Fruit fly (Drosophila melanogaster): ENCODE results near the gene CG10834.

CG10834 gene

dm6 chr2L:22107204-22107603, at the start of gene CG10834:
Gene CG10834, minus strand, starts transcription at chr2L:22107304.
- TF ChIP-seq Blimp-1 (GFP tag; optimal IDR thresholded peaks at IDR 0.05) (no peak), lz (GFP tag; optimal IDR thresholded peaks at IDR 0.05) (no peak), Sox14 (GFP tag; optimal IDR thresholded peaks at IDR 0.05) (no peak), CG8632 (GFP tag; optimal IDR thresholded peaks at IDR 0.05) (no peak), Gug (GFP tag; IDR thresholded peaks at IDR 0.05) (no peak), CG34406 (GFP tag; optimal IDR thresholded peaks at IDR 0.05) (no peak), spab (GFP tag; optimal IDR thresholded peaks at IDR 0.05) (no peak), CG1621 (tag; optimal IDR thresholded peaks at IDR 0.05) (no peak)

dm6 chr2L:22153246-22153645, 46.1 kb upstream of the CG10834 start:
- TF ChIP-seq CG10631 (GFP tag; optimal IDR thresholded peaks at IDR 0.05) (no peak), esn (GFP tag; optimal IDR thresholded peaks at IDR 0.05) (no peak), vri (GFP tag; optimal IDR thresholded peaks at IDR 0.05) (no peak), Blimp-1 (GFP tag; optimal IDR thresholded peaks at IDR 0.05) (no peak), CG34406 (GFP tag; optimal IDR thresholded peaks at IDR 0.05) (no peak), lz (GFP tag; optimal IDR thresholded peaks at IDR 0.05) (no peak), CG6854 (GFP tag; optimal IDR thresholded peaks at IDR 0.05) (no peak), achi (GFP tag; optimal IDR thresholded peaks at IDR 0.05) (no peak), Sox15 (GFP tag; optimal IDR thresholded peaks at IDR 0.05) (no peak), CG6276 (GFP tag; optimal IDR thresholded peaks at IDR 0.05) (no peak), CG3919 (GFP tag; optimal IDR thresholded peaks at IDR 0.05) (no peak), fkh (GFP tag; optimal IDR thresholded peaks at IDR 0.05) (no peak), Lpt (GFP tag; optimal IDR thresholded peaks at IDR 0.05) (no peak), CG8119 (GFP tag; IDR thresholded peaks at IDR 0.05) (no peak)

dm6 chr2L:22151323-22151722, 44.2 kb upstream of the CG10834 start, which contains the start of gene dunk:
Gene dunk, plus strand, starts transcription at chr2L:22151623.
- TF ChIP-seq CG6808 (GFP tag; optimal IDR thresholded peaks at IDR 0.05) (no peak), achi (GFP tag; optimal IDR thresholded peaks at IDR 0.05) (no peak), cyc (GFP tag; optimal IDR thresholded peaks at IDR 0.05) (no peak), CG32006 (GFP tag; optimal IDR thresholded peaks at IDR 0.05) (no peak), CG3919 (GFP tag; optimal IDR thresholded peaks at IDR 0.05) (no peak), dac (GFP tag; optimal IDR thresholded peaks at IDR 0.05) (no peak), net (GFP tag; optimal IDR thresholded peaks at IDR 0.05) (no peak), CG16779 (tag; optimal IDR thresholded peaks at IDR 0.05) (no peak)

dm6 chr2L:22148713-22149112, 41.6 kb upstream of the CG10834 start:
- TF ChIP-seq vri (GFP tag; optimal IDR thresholded peaks at IDR 0.05) (peak; percentile 82), OdsH (GFP tag; optimal IDR thresholded peaks at IDR 0.05) (no peak), fd85E (GFP tag; optimal IDR thresholded peaks at IDR 0.05) (no peak), fkh (GFP tag; optimal IDR thresholded peaks at IDR 0.05) (peak; percentile 36), pdm3 (GFP tag; optimal IDR thresholded peaks at IDR 0.05) (no peak), Eip78C (GFP tag) (peak; percentile 56), CG4318 (GFP tag; optimal IDR thresholded peaks at IDR 0.05) (no peak), svp (GFP tag) (no peak), CG15336 (GFP tag; IDR thresholded peaks at IDR 0.05) (0 out of 2 replicates have a peak, but pooled peaks have one; percentile 9), Sox14 (GFP tag; optimal IDR thresholded peaks at IDR 0.05) (peak; percentile 7), Blimp-1 (GFP tag; optimal IDR thresholded peaks at IDR 0.05) (peak; percentile 48)

- TF ChIP-seq svp (GFP tag): peak; percentile 74
- TF ChIP-seq cyc (GFP tag; optimal IDR thresholded peaks at IDR 0.05): no peak
These were observed 39.1 kb upstream of the CG10834 start for dm6 chr2L:22146247-22146646.

All from whole organism, prepupa.